Worm (Caenorhabditis elegans) whole organism, L3 larva: ENCODE results near the gene srab-1.

Experiments used
- R02D3.7 ChIP-seq: fragments of 150-350 bp; optimal IDR thresholded peaks from 2 replicates; lab custom pipeline; 2014; ENCODE audit warnings: missing biosample characterization, missing genetic modification characterization
- lin-39 ChIP-seq: fragments of 150-350 bp; optimal IDR thresholded peaks from 2 replicates; lab custom pipeline; 2018; ENCODE audit warnings: missing biosample characterization, missing genetic modification reagents, missing genetic modification characterization
- pqm-1 ChIP-seq: fragments of 150-350 bp; optimal IDR thresholded peaks from 2 replicates; lab custom pipeline; 2017; ENCODE audit warnings: missing biosample characterization, missing genetic modification characterization, inconsistent platforms
- zag-1 ChIP-seq: fragments of 150-350 bp; optimal IDR thresholded peaks from 2 replicates; lab custom pipeline; 2014; ENCODE audit warnings: missing biosample characterization, missing genetic modification characterization

- TF ChIP-seq R02D3.7 (tag; lab: Kevin White, UChicago), result no peak
- no peak for TF ChIP-seq zag-1 (tag; lab: Kevin White, UChicago)
- no peak for TF ChIP-seq pqm-1 (tag; lab: Kevin White, UChicago)
- no peak for TF ChIP-seq lin-39 (tag; lab: Kevin White, UChicago)
These were observed 5.9 kb upstream of the srab-1 start, which contains the start of gene srab-3 for ce11 chrV:5107816-5108215.
